Worm (Caenorhabditis elegans) whole organism, L1 larva: ENCODE results near the gene catp-8.

Experiments used
- C16A3.4 ChIP-seq: fragments of 150-350 bp; optimal IDR thresholded peaks from 2 replicates; lab custom pipeline; 2014; ENCODE audit warnings: missing biosample characterization, missing genetic modification characterization
- egl-27 ChIP-seq, 2 experiments: fragments of 150-350 bp in 1 of 2; sonication (generic microtip); optimal IDR thresholded peaks; 3 replicates each; lab custom pipeline; 2017 to 2018; ENCODE audit warnings: missing biosample characterization in 2 of 2, missing genetic modification characterization in 2 of 2, missing genetic modification reagents in 2 of 2
- elt-3 ChIP-seq, 6 experiments: fragments of 150-350 bp in 1 of 6; sonication (generic microtip); optimal IDR thresholded peaks; 2 replicates each; lab custom pipeline; 2017 to 2018; ENCODE audit warnings: missing biosample characterization in 6 of 6, missing genetic modification characterization in 6 of 6, inconsistent platforms in 1 of 6
- lin-14 ChIP-seq: fragments of 200-800 bp; sonication (Bioruptor generic); optimal IDR thresholded peaks from 2 replicates; lab custom pipeline; 2018; ENCODE audit warnings: mild to moderate bottlenecking, missing genetic modification characterization, moderate library complexity, missing compliant biosample characterization
- lsy-2 ChIP-seq, 2 experiments: fragments of 150-350 bp; optimal IDR thresholded peaks; 2 replicates each; lab custom pipeline; 2014; ENCODE audit warnings: missing biosample characterization in 2 of 2, missing genetic modification characterization in 2 of 2
- nhr-76 ChIP-seq: sonication (generic microtip); optimal IDR thresholded peaks from 2 replicates; lab custom pipeline; 2017; ENCODE audit warnings: missing biosample characterization, missing genetic modification characterization
- unc-62 ChIP-seq: fragments of 150-350 bp; optimal IDR thresholded peaks from 2 replicates; lab custom pipeline; 2014; ENCODE audit warnings: missing biosample characterization, missing genetic modification reagents, missing genetic modification characterization
- ztf-4 ChIP-seq: fragments of 150-350 bp; optimal IDR thresholded peaks from 2 replicates; lab custom pipeline; 2014; ENCODE audit warnings: missing biosample characterization, missing genetic modification characterization

- TF ChIP-seq elt-3 (tag; optimal IDR thresholded peaks at IDR 0.05; lab: Kevin White, UChicago) (no peak), egl-27 (tag; optimal IDR thresholded peaks at IDR 0.05; lab: Kevin White, UChicago) (no peak), lsy-2 (tag; optimal IDR thresholded peaks at IDR 0.05; lab: Kevin White, UChicago) (no peak), C16A3.4 (no peak), unc-62 (no peak), ztf-4 (tag; lab: Kevin White, UChicago) (no peak), lin-14 (GFP tag; lab: Kevin White, UChicago) (no peak), nhr-76 (tag; lab: Kevin White, UChicago) (no peak)
Measured at ce11 chrIV:11523685-11524084, 44.6 kb upstream of the catp-8 start.
